Fruit fly (Drosophila melanogaster) whole organism, embryonic: ENCODE data around the gene Adck5.

Source experiments
- ATbp ChIP-seq: fragments of 200-800 bp; sonication (Bioruptor generic); optimal IDR thresholded peaks from 2 replicates; lab custom pipeline; 2017; ENCODE audit warnings: missing biosample characterization, mild to moderate bottlenecking, missing genetic modification characterization, missing genetic modification reagents
- Asciz ChIP-seq: fragments of 200-800 bp; sonication (Bioruptor generic); optimal IDR thresholded peaks from 2 replicates; lab custom pipeline; 2017; ENCODE audit warnings: missing biosample characterization, mild to moderate bottlenecking, missing genetic modification characterization, missing genetic modification reagents
- CG10267 ChIP-seq: fragments of 200-800 bp; sonication (Bioruptor generic); optimal IDR thresholded peaks from 2 replicates; lab custom pipeline; 2018; ENCODE audit warnings: missing biosample characterization, mild to moderate bottlenecking, missing genetic modification characterization, moderate library complexity
- CG13123 ChIP-seq: fragments of 200-800 bp; sonication (Bioruptor generic); optimal IDR thresholded peaks from 2 replicates; lab custom pipeline; 2016; ENCODE audit warnings: missing biosample characterization, missing genetic modification characterization
- CG14710 ChIP-seq: fragments of 200-800 bp; sonication (Bioruptor generic); optimal IDR thresholded peaks from 3 replicates; lab custom pipeline; 2019; ENCODE audit warnings: missing biosample characterization, mild to moderate bottlenecking, missing genetic modification characterization, moderate library complexity
- CG1602 ChIP-seq: fragments of 200-800 bp; sonication (Bioruptor generic); optimal IDR thresholded peaks from 3 replicates; lab custom pipeline; 2016; ENCODE audit warnings: missing biosample characterization, missing genetic modification characterization
- CG16813 ChIP-seq: fragments of 200-800 bp; sonication (Bioruptor generic); IDR thresholded peaks from 3 replicates; pipeline ENCODE4 v1.3.6; 2022; ENCODE audit warnings: missing biosample characterization, missing genetic modification characterization; ENCODE audit not compliant: partially characterized antibody
- CG17385 ChIP-seq: fragments of 200-800 bp; sonication (Bioruptor generic); optimal IDR thresholded peaks from 3 replicates; lab custom pipeline; 2018; ENCODE audit warnings: missing biosample characterization, mild to moderate bottlenecking, missing genetic modification characterization
- CG1832 ChIP-seq: fragments of 200-800 bp; sonication (Bioruptor generic); optimal IDR thresholded peaks from 2 replicates; lab custom pipeline; 2017; ENCODE audit warnings: missing biosample characterization, mild to moderate bottlenecking, missing genetic modification characterization, inconsistent platforms
- CG2120 ChIP-seq: fragments of 200-800 bp; sonication (Bioruptor generic); optimal IDR thresholded peaks from 3 replicates; lab custom pipeline; 2016; ENCODE audit warnings: missing biosample characterization, missing genetic modification characterization
- CG2678 ChIP-seq: fragments of 200-800 bp; sonication (Bioruptor generic); optimal IDR thresholded peaks from 3 replicates; lab custom pipeline; 2019; ENCODE audit warnings: missing biosample characterization, mild to moderate bottlenecking, missing genetic modification characterization, moderate library complexity
- CG30020 ChIP-seq: fragments of 200-800 bp; optimal IDR thresholded peaks from 2 replicates; lab custom pipeline; 2019; ENCODE audit warnings: missing biosample characterization, mild to moderate bottlenecking, missing genetic modification characterization, moderate library complexity
- CG4328 ChIP-seq: fragments of 200-800 bp; sonication (Bioruptor generic); optimal IDR thresholded peaks from 3 replicates; lab custom pipeline; 2017; ENCODE audit warnings: missing biosample characterization, missing genetic modification reagents, missing genetic modification characterization
- CG6689 ChIP-seq: fragments of 200-800 bp; sonication (Bioruptor generic); IDR thresholded peaks from 2 replicates; pipeline ENCODE4 v1.3.6; 2022; ENCODE audit warnings: missing biosample characterization, missing genetic modification characterization
- CG7357 ChIP-seq: fragments of 200-800 bp; sonication (Bioruptor generic); IDR thresholded peaks from 3 replicates; pipeline ENCODE4 v1.3.6; 2022; ENCODE audit warnings: missing biosample characterization, missing genetic modification characterization
- CG9797 ChIP-seq: fragments of 200-800 bp; sonication (Bioruptor generic); optimal IDR thresholded peaks from 3 replicates; lab custom pipeline; 2018; ENCODE audit warnings: missing biosample characterization, mild to moderate bottlenecking, missing genetic modification characterization
- CG9876 ChIP-seq: fragments of 200-800 bp; sonication (Bioruptor generic); optimal IDR thresholded peaks from 2 replicates; lab custom pipeline; 2016; ENCODE audit warnings: missing biosample characterization, missing genetic modification characterization
- CkIIα-i1 ChIP-seq: fragments of 200-800 bp; sonication (Bioruptor generic); IDR thresholded peaks from 2 replicates; pipeline ENCODE4 v1.3.6; 2022; ENCODE audit warnings: missing biosample characterization, missing genetic modification characterization
- Dek ChIP-seq: fragments of 200-800 bp; sonication (Bioruptor generic); optimal IDR thresholded peaks from 3 replicates; lab custom pipeline; 2019; ENCODE audit warnings: missing biosample characterization, mild to moderate bottlenecking, missing genetic modification characterization, moderate library complexity
- Dll ChIP-seq: fragments of 200-800 bp; sonication (Bioruptor generic); IDR thresholded peaks from 4 replicates; pipeline ENCODE4 v1.3.6; 2022; ENCODE audit warnings: missing biosample characterization, missing genetic modification characterization; ENCODE audit not compliant: partially characterized antibody
- Ets97D ChIP-seq: fragments of 200-800 bp; sonication (Bioruptor generic); optimal IDR thresholded peaks from 3 replicates; lab custom pipeline; 2016; ENCODE audit warnings: missing biosample characterization, missing genetic modification characterization
- Hmx ChIP-seq: fragments of 200-800 bp; sonication (Bioruptor generic); optimal IDR thresholded peaks from 2 replicates; lab custom pipeline; 2016; ENCODE audit warnings: missing biosample characterization, missing genetic modification characterization
- Hr51 ChIP-seq, 2 experiments: fragments of 200-800 bp; sonication (Bioruptor generic); optimal IDR thresholded peaks; 2 replicates in 1 of 2; 3 replicates in 1 of 2; lab custom pipeline; 2016 to 2018; ENCODE audit warnings: missing biosample characterization in 2 of 2, missing genetic modification characterization in 2 of 2, mild to moderate bottlenecking in 1 of 2, moderate library complexity in 1 of 2
- Myb ChIP-seq: fragments of 200-800 bp; sonication (Bioruptor generic); optimal IDR thresholded peaks from 2 replicates; lab custom pipeline; 2016; ENCODE audit warnings: missing biosample characterization, missing genetic modification characterization
- NC2α ChIP-seq: fragments of 200-800 bp; sonication (Bioruptor generic); optimal IDR thresholded peaks from 2 replicates; lab custom pipeline; 2016; ENCODE audit warnings: missing biosample characterization, missing genetic modification characterization
- NC2β ChIP-seq: fragments of 200-800 bp; sonication (Bioruptor generic); optimal IDR thresholded peaks from 2 replicates; lab custom pipeline; 2016; ENCODE audit warnings: missing biosample characterization, missing genetic modification characterization
- NK7.1 ChIP-seq: fragments of 200-800 bp; sonication (Bioruptor generic); optimal IDR thresholded peaks from 3 replicates; lab custom pipeline; 2016; ENCODE audit warnings: missing biosample characterization, missing genetic modification characterization
- Nf-YC ChIP-seq: fragments of 200-800 bp; optimal IDR thresholded peaks from 3 replicates; lab custom pipeline; 2019; ENCODE audit warnings: missing biosample characterization, mild to moderate bottlenecking, missing genetic modification characterization, moderate library complexity
- Optix ChIP-seq: fragments of 200-800 bp; sonication (Bioruptor generic); IDR thresholded peaks from 3 replicates; pipeline ENCODE4 v1.3.6; 2022; ENCODE audit warnings: missing biosample characterization, missing genetic modification characterization
- Sry-β ChIP-seq: fragments of 200-800 bp; sonication (Bioruptor generic); optimal IDR thresholded peaks from 2 replicates; lab custom pipeline; 2018; ENCODE audit warnings: missing biosample characterization, mild to moderate bottlenecking, missing genetic modification characterization, moderate library complexity
- Xbp1 ChIP-seq: fragments of 200-800 bp; sonication (Bioruptor generic); optimal IDR thresholded peaks from 3 replicates; lab custom pipeline; 2016; ENCODE audit warnings: missing biosample characterization, mild to moderate bottlenecking, missing genetic modification characterization
- bab2 ChIP-seq: fragments of 200-800 bp; sonication (Bioruptor generic); optimal IDR thresholded peaks from 2 replicates; lab custom pipeline; 2016; ENCODE audit warnings: missing biosample characterization, missing genetic modification characterization
- bowl ChIP-seq: fragments of 200-800 bp; sonication (Bioruptor generic); IDR thresholded peaks from 2 replicates; pipeline ENCODE4 v1.3.6; 2022; ENCODE audit warnings: missing biosample characterization, missing genetic modification characterization
- croc ChIP-seq: fragments of 200-800 bp; sonication (Bioruptor generic); conservative IDR thresholded peaks from 3 replicates; pipeline ENCODE4 v1.3.6; 2022; ENCODE audit warnings: missing biosample characterization, missing genetic modification characterization
- eyg ChIP-seq: fragments of 200-800 bp; sonication (Bioruptor generic); optimal IDR thresholded peaks from 3 replicates; lab custom pipeline; 2016; ENCODE audit warnings: missing biosample characterization, missing genetic modification characterization
- ftz-f1 ChIP-seq: fragments of 200-800 bp; sonication (Bioruptor generic); optimal IDR thresholded peaks from 2 replicates; lab custom pipeline; 2016; ENCODE audit warnings: missing biosample characterization, missing genetic modification characterization
- gce ChIP-seq: fragments of 200-800 bp; sonication (Bioruptor generic); IDR thresholded peaks from 3 replicates; pipeline ENCODE4 v1.3.6; 2022; ENCODE audit warnings: missing biosample characterization, missing genetic modification characterization
- gfzf ChIP-seq: fragments of 200-800 bp; sonication (Bioruptor generic); optimal IDR thresholded peaks from 2 replicates; lab custom pipeline; 2016; ENCODE audit warnings: missing biosample characterization, mild to moderate bottlenecking, missing genetic modification characterization, moderate library complexity
- grau ChIP-seq: fragments of 200-800 bp; optimal IDR thresholded peaks from 3 replicates; lab custom pipeline; 2019; ENCODE audit warnings: missing biosample characterization, mild to moderate bottlenecking, missing genetic modification characterization, moderate library complexity
- hkb ChIP-seq, 2 experiments: fragments of 200-800 bp in 1 of 2; fragments of >200 bp in 1 of 2; sonication (Bioruptor generic) in 1 of 2; IDR thresholded peaks in 1 of 2; optimal IDR thresholded peaks in 1 of 2; 2 replicates each; pipeline versions ENCODE4 v1.3.6 to Lab custom; 2017 to 2022; ENCODE audit warnings: missing biosample characterization in 1 of 2, missing genetic modification characterization in 1 of 2
- hth ChIP-seq: fragments of >200 bp; optimal IDR thresholded peaks from 2 replicates; lab custom pipeline; 2017; ENCODE audit warnings: inconsistent platforms
- jumu ChIP-seq: fragments of 200-800 bp; sonication (Bioruptor generic); optimal IDR thresholded peaks from 3 replicates; lab custom pipeline; 2016; ENCODE audit warnings: missing biosample characterization, missing genetic modification characterization
- nerfin-2 ChIP-seq: fragments of 200-800 bp; sonication (Bioruptor generic); IDR thresholded peaks from 2 replicates; pipeline ENCODE4 v1.3.6; 2022; ENCODE audit warnings: missing biosample characterization, missing genetic modification characterization; ENCODE audit not compliant: partially characterized antibody
- onecut ChIP-seq: fragments of 200-800 bp; sonication (Bioruptor generic); IDR thresholded peaks from 2 replicates; pipeline ENCODE4 v1.3.6; 2022; ENCODE audit warnings: missing biosample characterization, missing genetic modification characterization
- sens-2 ChIP-seq: fragments of 200-800 bp; sonication (Bioruptor generic); IDR thresholded peaks from 2 replicates; pipeline ENCODE4 v1.3.6; 2022; ENCODE audit warnings: missing biosample characterization, missing genetic modification characterization
- ssp ChIP-seq: fragments of 200-800 bp; sonication (Bioruptor generic); IDR thresholded peaks from 2 replicates; pipeline ENCODE4 v1.3.6; 2022; ENCODE audit warnings: missing biosample characterization, missing genetic modification characterization
- trem ChIP-seq: fragments of 200-800 bp; optimal IDR thresholded peaks from 3 replicates; lab custom pipeline; 2019; ENCODE audit warnings: missing biosample characterization, mild to moderate bottlenecking, missing genetic modification characterization, moderate library complexity
- vfl ChIP-seq: fragments of 200-800 bp; sonication (Bioruptor generic); optimal IDR thresholded peaks from 2 replicates; lab custom pipeline; 2016; ENCODE audit warnings: missing biosample characterization, missing genetic modification characterization
- wek ChIP-seq: fragments of 200-800 bp; sonication (Bioruptor generic); optimal IDR thresholded peaks from 3 replicates; lab custom pipeline; 2018; ENCODE audit warnings: missing biosample characterization, mild to moderate bottlenecking, missing genetic modification characterization, moderate library complexity
- yki ChIP-seq: fragments of >200 bp; optimal IDR thresholded peaks from 3 replicates; lab custom pipeline; 2018

Adck5 gene

DNA sequence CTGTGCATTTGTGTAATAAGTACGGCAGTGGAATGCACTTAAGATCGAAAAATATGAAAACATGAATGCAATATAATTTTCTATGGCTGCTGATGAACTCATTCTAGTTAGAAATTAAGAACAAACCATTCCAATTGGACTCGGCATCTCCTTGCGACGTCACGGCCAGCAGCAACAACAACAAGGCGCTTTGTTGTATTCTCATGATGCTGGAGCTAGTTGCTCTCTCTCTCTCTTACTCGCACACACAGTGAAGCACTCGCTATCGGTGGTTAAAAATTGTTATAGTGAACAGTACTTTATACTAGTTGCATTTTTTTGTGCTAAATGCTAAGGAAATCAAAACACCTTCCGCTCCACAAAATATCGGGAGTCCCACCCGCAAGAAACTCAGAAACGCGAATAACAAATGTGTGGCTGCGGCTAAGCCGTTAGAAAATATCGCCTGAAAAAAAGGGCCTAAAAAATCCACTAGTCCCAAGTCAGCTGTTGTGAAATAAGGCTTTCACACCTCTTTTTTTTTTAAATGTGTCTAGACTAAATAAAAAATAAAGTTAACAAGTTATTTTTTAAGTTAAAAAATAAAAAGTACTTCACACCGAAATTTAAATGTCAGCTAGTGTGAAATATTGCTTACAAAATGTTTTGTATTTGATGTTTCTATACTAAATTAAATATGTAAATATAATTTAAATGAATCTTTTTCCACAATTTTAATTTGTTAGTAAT, 36.2 kb downstream of the Adck5 start, which contains the start of gene Plod (continued):
- TF ChIP-seq Xbp1 (GFP tag; lab: Kevin White, UChicago) (peak; percentile 53), CG17385 (GFP tag; lab: Kevin White, UChicago) (peak; percentile 19), eyg (no peak), croc (no peak), Hmx (GFP tag; lab: Kevin White, UChicago) (no peak), Myb (GFP tag; lab: Kevin White, UChicago) (peak; percentile 52), NC2α (GFP tag; lab: Kevin White, UChicago) (peak; percentile 40), CG1602 (GFP tag; lab: Kevin White, UChicago) (peak; percentile 43), Optix (GFP tag; lab: Robert Waterston, UW) (no peak), CG7357 (peak; percentile 94), Nf-YC (tag; lab: Kevin White, UChicago) (peak; percentile 52), CG2120 (GFP tag; lab: Kevin White, UChicago) (peak; percentile 66), Hr51 (GFP tag; optimal IDR thresholded peaks at IDR 0.05; lab: Kevin White, UChicago) (peak; percentile 29 to 67), NK7.1 (GFP tag; lab: Kevin White, UChicago) (no peak), sens-2 (no peak), Dek (peak; percentile 77), wek (GFP tag; lab: Kevin White, UChicago) (peak; percentile 38), jumu (no peak), CG10267 (tag; lab: Kevin White, UChicago) (peak; percentile 71), CG13123 (no peak), nerfin-2 (GFP tag; lab: Robert Waterston, UW) (no peak), CG1832 (GFP tag; lab: Kevin White, UChicago) (no peak), ftz-f1 (GFP tag; lab: Kevin White, UChicago) (no peak), Sry-β (GFP tag; lab: Kevin White, UChicago) (no peak), bowl (GFP tag; lab: Robert Waterston, UW) (no peak), grau (tag; lab: Kevin White, UChicago) (peak; percentile 38), CG4328 (GFP tag; lab: Kevin White, UChicago) (no peak), yki (lab: Kevin White, UChicago) (no peak), bab2 (no peak), vfl (GFP tag; lab: Kevin White, UChicago) (peak; percentile 56), NC2β (GFP tag; lab: Kevin White, UChicago) (peak; percentile 31), gfzf (GFP tag; lab: Kevin White, UChicago) (peak; percentile 93), Ets97D (GFP tag; lab: Kevin White, UChicago) (peak; percentile 70), hkb (optimal IDR thresholded peaks at IDR 0.05; lab: Kevin White, UChicago) (no peak), hkb (GFP tag; IDR thresholded peaks at IDR 0.05; lab: Robert Waterston, UW) (peak; percentile 55; the same call in 1 of the 2 replicates), Asciz (GFP tag; lab: Kevin White, UChicago) (peak; percentile 15), CG16813 (GFP tag; lab: Robert Waterston, UW) (no peak), ssp (GFP tag; lab: Robert Waterston, UW) (peak; percentile 97), trem (tag; lab: Kevin White, UChicago) (peak; percentile 29), ATbp (GFP tag; lab: Kevin White, UChicago) (peak; percentile 24), Dll (GFP tag; lab: Robert Waterston, UW) (peak; percentile 50; the same call in 2 of the 4 replicates), CG9876 (GFP tag; lab: Kevin White, UChicago) (no peak), hth (lab: Kevin White, UChicago) (no peak), CG6689 (GFP tag; lab: Robert Waterston, UW) (peak; percentile 47), CkIIα-i1 (GFP tag; lab: Robert Waterston, UW) (no peak), CG14710 (tag; lab: Kevin White, UChicago) (peak; percentile 63), onecut (GFP tag; lab: Robert Waterston, UW) (peak; percentile 32), gce (no peak), CG9797 (peak; percentile 78), CG2678 (tag; lab: Kevin White, UChicago) (peak; percentile 65), CG30020 (tag; lab: Kevin White, UChicago) (peak; percentile 86)
